Fruit fly (Drosophila melanogaster) whole organism, embryonic: ENCODE data around the gene CG13721.

ENCODE experiments used
- CG11456 ChIP-seq: fragments of 200-800 bp; sonication (Bioruptor generic); IDR thresholded peaks from 3 replicates; pipeline ENCODE4 v1.3.6; 2022; ENCODE audit warnings: missing biosample characterization, missing genetic modification characterization
- CG11695 ChIP-seq: fragments of 200-800 bp; sonication (Bioruptor generic); IDR thresholded peaks from 3 replicates; pipeline ENCODE4 v1.3.6; 2022; ENCODE audit warnings: missing biosample characterization, missing genetic modification characterization
- CG14050 ChIP-seq: fragments of 200-800 bp; sonication (Bioruptor generic); IDR thresholded peaks from 3 replicates; pipeline ENCODE4 v1.3.6; 2022; ENCODE audit warnings: missing biosample characterization, missing genetic modification characterization
- CG14441 ChIP-seq: fragments of 200-800 bp; sonication (Bioruptor generic); IDR thresholded peaks from 2 replicates; pipeline ENCODE4 v1.3.6; 2022; ENCODE audit warnings: missing biosample characterization, missing genetic modification characterization
- CG1603 ChIP-seq: fragments of 200-800 bp; sonication (Bioruptor generic); optimal IDR thresholded peaks from 2 replicates; lab custom pipeline; 2019; ENCODE audit warnings: missing biosample characterization, mild to moderate bottlenecking, missing genetic modification characterization, moderate library complexity
- CG16779 ChIP-seq: fragments of 200-800 bp; sonication (Bioruptor generic); IDR thresholded peaks from 2 replicates; pipeline ENCODE4 v1.3.6; 2022; ENCODE audit warnings: missing biosample characterization, missing genetic modification characterization
- CG2202 ChIP-seq: fragments of 200-800 bp; sonication (Bioruptor generic); optimal IDR thresholded peaks from 2 replicates; lab custom pipeline; 2018; ENCODE audit warnings: missing biosample characterization, mild to moderate bottlenecking, missing genetic modification characterization
- CG3281 ChIP-seq: fragments of 200-800 bp; sonication (Bioruptor generic); optimal IDR thresholded peaks from 3 replicates; lab custom pipeline; 2017; ENCODE audit warnings: missing biosample characterization, mild to moderate bottlenecking, missing genetic modification characterization
- CG42726 ChIP-seq: fragments of 200-800 bp; sonication (Bioruptor generic); IDR thresholded peaks from 2 replicates; pipeline ENCODE4 v1.3.6; 2022; ENCODE audit warnings: missing biosample characterization, missing genetic modification characterization; ENCODE audit not compliant: partially characterized antibody
- CG4424 ChIP-seq: fragments of 200-800 bp; sonication (Bioruptor generic); optimal IDR thresholded peaks from 3 replicates; lab custom pipeline; 2016; ENCODE audit warnings: missing biosample characterization, missing genetic modification characterization
- CG6254 ChIP-seq: fragments of 200-800 bp; sonication (Bioruptor generic); optimal IDR thresholded peaks from 3 replicates; lab custom pipeline; 2017; ENCODE audit warnings: mild to moderate bottlenecking, missing biosample characterization, missing genetic modification reagents, missing genetic modification characterization
- CG6689 ChIP-seq: fragments of 200-800 bp; sonication (Bioruptor generic); IDR thresholded peaks from 2 replicates; pipeline ENCODE4 v1.3.6; 2022; ENCODE audit warnings: missing biosample characterization, missing genetic modification characterization
- CG6854 ChIP-seq: fragments of 200-800 bp; sonication (Bioruptor generic); optimal IDR thresholded peaks from 3 replicates; lab custom pipeline; 2017; ENCODE audit warnings: missing biosample characterization, mild to moderate bottlenecking, missing genetic modification characterization
- CG7372 ChIP-seq: fragments of 200-800 bp; sonication (Bioruptor generic); IDR thresholded peaks from 2 replicates; pipeline ENCODE4 v1.3.6; 2022; ENCODE audit warnings: missing biosample characterization, missing genetic modification characterization
- CG8388 ChIP-seq: fragments of 200-800 bp; sonication (Bioruptor generic); optimal IDR thresholded peaks from 2 replicates; lab custom pipeline; 2019; ENCODE audit warnings: missing biosample characterization, mild to moderate bottlenecking, missing genetic modification characterization, moderate library complexity
- D19A ChIP-seq: fragments of 200-800 bp; optimal IDR thresholded peaks from 3 replicates; lab custom pipeline; 2019; ENCODE audit warnings: missing biosample characterization, mild to moderate bottlenecking, missing genetic modification characterization, moderate library complexity
- Deaf1 ChIP-seq: fragments of 200-800 bp; optimal IDR thresholded peaks from 3 replicates; lab custom pipeline; 2019; ENCODE audit warnings: missing biosample characterization, mild to moderate bottlenecking, missing genetic modification characterization, moderate library complexity
- Dek ChIP-seq: fragments of 200-800 bp; sonication (Bioruptor generic); optimal IDR thresholded peaks from 3 replicates; lab custom pipeline; 2019; ENCODE audit warnings: missing biosample characterization, mild to moderate bottlenecking, missing genetic modification characterization, moderate library complexity
- Dip2 ChIP-seq: fragments of 200-800 bp; sonication (Bioruptor generic); IDR thresholded peaks from 2 replicates; pipeline ENCODE4 v1.3.6; 2022; ENCODE audit warnings: missing biosample characterization, missing genetic modification characterization
- ERR ChIP-seq: fragments of 200-800 bp; sonication (Bioruptor generic); optimal IDR thresholded peaks from 2 replicates; lab custom pipeline; 2016; ENCODE audit warnings: missing biosample characterization, missing genetic modification characterization
- Ets65A ChIP-seq: fragments of 200-800 bp; sonication (Bioruptor generic); peaks from one replicate; lab custom pipeline; 2016; ENCODE audit warnings: missing biosample characterization, missing genetic modification characterization
- Gug ChIP-seq: fragments of 200-800 bp; sonication (Bioruptor generic); IDR thresholded peaks from 4 replicates; pipeline ENCODE4 v1.3.6; 2022; ENCODE audit warnings: missing biosample characterization, missing genetic modification characterization
- MTF-1 ChIP-seq: fragments of 200-800 bp; sonication (Bioruptor generic); optimal IDR thresholded peaks from 2 replicates; lab custom pipeline; 2018; ENCODE audit warnings: missing biosample characterization, mild to moderate bottlenecking, missing genetic modification characterization, borderline replicate concordance
- Oli ChIP-seq: fragments of 200-800 bp; sonication (Bioruptor generic); optimal IDR thresholded peaks from 2 replicates; lab custom pipeline; 2018; ENCODE audit warnings: missing biosample characterization, mild to moderate bottlenecking, missing genetic modification characterization, moderate library complexity
- Ptx1 ChIP-seq: fragments of 200-800 bp; sonication (Bioruptor generic); IDR thresholded peaks from 2 replicates; pipeline ENCODE4 v1.3.6; 2022; ENCODE audit warnings: missing biosample characterization, missing genetic modification characterization
- Ssrp ChIP-seq: fragments of 200-800 bp; sonication (Bioruptor generic); optimal IDR thresholded peaks from 2 replicates; lab custom pipeline; 2018; ENCODE audit warnings: missing biosample characterization, mild to moderate bottlenecking, missing genetic modification characterization, moderate library complexity
- caup ChIP-seq: fragments of 200-800 bp; sonication (Bioruptor generic); optimal IDR thresholded peaks from 3 replicates; lab custom pipeline; 2017; ENCODE audit warnings: missing biosample characterization, mild to moderate bottlenecking, missing genetic modification characterization, moderate library complexity; ENCODE audit not compliant: severe bottlenecking
- eyg ChIP-seq: fragments of 200-800 bp; sonication (Bioruptor generic); optimal IDR thresholded peaks from 3 replicates; lab custom pipeline; 2016; ENCODE audit warnings: missing biosample characterization, missing genetic modification characterization
- fu2 ChIP-seq: fragments of 200-800 bp; sonication (Bioruptor generic); optimal IDR thresholded peaks from 2 replicates; lab custom pipeline; 2016; ENCODE audit warnings: missing biosample characterization, missing genetic modification characterization
- gfzf ChIP-seq: fragments of 200-800 bp; sonication (Bioruptor generic); optimal IDR thresholded peaks from 2 replicates; lab custom pipeline; 2016; ENCODE audit warnings: missing biosample characterization, mild to moderate bottlenecking, missing genetic modification characterization, moderate library complexity
- kay ChIP-seq: fragments of 200-800 bp; sonication (Bioruptor generic); optimal IDR thresholded peaks from 2 replicates; lab custom pipeline; 2016; ENCODE audit warnings: missing biosample characterization, missing genetic modification characterization
- lov ChIP-seq, 2 experiments: fragments of 200-800 bp in 1 of 2; fragments of >200 bp in 1 of 2; sonication (Bioruptor generic) in 1 of 2; IDR thresholded peaks in 1 of 2; optimal IDR thresholded peaks in 1 of 2; 2 replicates in 1 of 2; 3 replicates in 1 of 2; pipeline versions ENCODE4 v1.3.6 to Lab custom; 2017 to 2022; ENCODE audit warnings: missing biosample characterization in 1 of 2, missing genetic modification characterization in 1 of 2
- onecut ChIP-seq: fragments of 200-800 bp; sonication (Bioruptor generic); IDR thresholded peaks from 2 replicates; pipeline ENCODE4 v1.3.6; 2022; ENCODE audit warnings: missing biosample characterization, missing genetic modification characterization
- pfk ChIP-seq: fragments of 200-800 bp; sonication (Bioruptor generic); optimal IDR thresholded peaks from 2 replicates; lab custom pipeline; 2018; ENCODE audit warnings: missing biosample characterization, mild to moderate bottlenecking, missing genetic modification characterization, moderate library complexity
- psq ChIP-seq: fragments of 200-800 bp; sonication (Bioruptor generic); optimal IDR thresholded peaks from 2 replicates; lab custom pipeline; 2017; ENCODE audit warnings: missing biosample characterization, missing genetic modification characterization
- pum ChIP-seq: fragments of 200-800 bp; sonication (Bioruptor generic); optimal IDR thresholded peaks from 2 replicates; lab custom pipeline; 2016; ENCODE audit warnings: missing biosample characterization, missing genetic modification characterization
- sens ChIP-seq: fragments of 200-800 bp; sonication (Bioruptor generic); peaks from one replicate; lab custom pipeline; 2016; ENCODE audit warnings: missing biosample characterization, missing genetic modification characterization
- seq ChIP-seq: fragments of 200-800 bp; sonication (Bioruptor generic); IDR thresholded peaks from 2 replicates; pipeline ENCODE4 v1.3.6; 2022; ENCODE audit warnings: missing biosample characterization, missing genetic modification characterization
- sim ChIP-seq: fragments of 200-800 bp; sonication (Bioruptor generic); IDR thresholded peaks from 2 replicates; pipeline ENCODE4 v1.3.6; 2022; ENCODE audit warnings: missing biosample characterization, missing genetic modification characterization
- sr ChIP-seq: fragments of 200-800 bp; sonication (Bioruptor generic); IDR thresholded peaks from 3 replicates; pipeline ENCODE4 v1.3.6; 2022; ENCODE audit warnings: missing biosample characterization, missing genetic modification characterization
- ssp ChIP-seq: fragments of 200-800 bp; sonication (Bioruptor generic); IDR thresholded peaks from 2 replicates; pipeline ENCODE4 v1.3.6; 2022; ENCODE audit warnings: missing biosample characterization, missing genetic modification characterization
- stwl ChIP-seq: fragments of 200-800 bp; sonication (Bioruptor generic); optimal IDR thresholded peaks from 3 replicates; lab custom pipeline; 2018; ENCODE audit warnings: missing biosample characterization, mild to moderate bottlenecking, missing genetic modification characterization, moderate library complexity
- sug ChIP-seq: fragments of 200-800 bp; optimal IDR thresholded peaks from 2 replicates; lab custom pipeline; 2019; ENCODE audit warnings: missing biosample characterization, mild to moderate bottlenecking, missing genetic modification characterization, moderate library complexity
- trem ChIP-seq: fragments of 200-800 bp; optimal IDR thresholded peaks from 3 replicates; lab custom pipeline; 2019; ENCODE audit warnings: missing biosample characterization, mild to moderate bottlenecking, missing genetic modification characterization, moderate library complexity
- tx ChIP-seq: fragments of 200-800 bp; sonication (Bioruptor generic); optimal IDR thresholded peaks from 2 replicates; lab custom pipeline; 2016; ENCODE audit warnings: missing biosample characterization, missing genetic modification characterization
- usp ChIP-seq: fragments of >200 bp; optimal IDR thresholded peaks from 2 replicates; lab custom pipeline; 2017; ENCODE audit warnings: missing biosample characterization, missing genetic modification characterization
- vnd ChIP-seq: fragments of 200-800 bp; sonication (Bioruptor generic); IDR thresholded peaks from 3 replicates; pipeline ENCODE4 v1.3.6; 2022; ENCODE audit warnings: missing biosample characterization, missing genetic modification characterization; ENCODE audit not compliant: partially characterized antibody
- wor ChIP-seq: fragments of 200-800 bp; sonication (Bioruptor generic); IDR thresholded peaks from 2 replicates; pipeline ENCODE4 v1.3.6; 2022; ENCODE audit warnings: missing biosample characterization, missing genetic modification characterization
- zfh1 ChIP-seq: fragments of 200-800 bp; sonication (Bioruptor generic); IDR thresholded peaks from 3 replicates; pipeline ENCODE4 v1.3.6; 2022; ENCODE audit warnings: missing biosample characterization, missing genetic modification characterization

The CG13721 gene

DNA sequence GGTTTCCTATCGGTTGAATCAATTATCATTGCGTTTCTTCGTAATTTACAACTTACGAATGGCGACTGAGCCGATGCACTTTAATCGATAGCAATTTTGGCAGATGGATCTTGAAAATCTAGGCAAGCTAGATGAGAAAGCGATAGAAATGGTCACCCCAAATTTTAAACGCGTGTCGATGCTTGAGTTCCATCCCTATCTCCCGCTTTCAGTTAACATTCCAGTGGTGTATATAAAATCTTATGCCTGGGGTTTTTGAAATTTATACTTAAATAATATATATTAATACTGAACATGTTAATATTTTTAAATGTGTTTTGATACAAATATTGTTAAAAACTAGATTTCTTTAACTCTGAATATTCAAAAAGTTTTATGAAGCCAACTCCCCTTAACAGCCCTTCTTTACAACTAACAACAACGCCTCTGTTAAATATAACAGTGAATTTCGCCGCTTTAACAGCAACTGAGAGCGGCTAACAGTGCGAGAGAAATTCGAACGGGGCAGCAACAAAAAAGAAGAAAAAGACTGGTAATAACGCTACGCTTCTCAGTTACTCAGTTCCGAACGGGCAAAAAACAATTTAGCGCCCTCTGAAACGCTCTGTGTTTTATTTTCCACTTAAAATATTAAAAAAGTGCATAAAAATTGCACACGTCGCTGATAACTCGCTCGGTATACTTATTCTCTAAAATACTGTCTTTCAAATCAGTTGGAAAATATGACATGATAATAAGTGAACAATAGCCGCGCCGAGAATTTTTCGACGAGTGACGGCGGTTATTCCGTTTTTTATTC lies 44.2 kb upstream of the CG13721 start, which contains the start of gene CG11357 (continued):
- peak; percentile 99 for TF ChIP-seq CG7372 (GFP tag; lab: Robert Waterston, UW)
- peak; percentile 96 for TF ChIP-seq onecut (GFP tag; lab: Robert Waterston, UW)
- peak; percentile 41 for TF ChIP-seq CG1603 (tag; lab: Kevin White, UChicago)
- peak; percentile 35 for TF ChIP-seq ERR (GFP tag; lab: Kevin White, UChicago)
- peak; percentile 98 for TF ChIP-seq Ssrp
- peak; percentile 98 for TF ChIP-seq sug
- peak; percentile 98 for TF ChIP-seq CG11456 (GFP tag; lab: Robert Waterston, UW)
- TF ChIP-seq zfh1 (GFP tag; lab: Robert Waterston, UW), result peak; percentile 98
- peak; percentile 97 for TF ChIP-seq sens
- peak; percentile 97 for TF ChIP-seq D19A (tag; lab: Kevin White, UChicago)
- TF ChIP-seq Ptx1 (GFP tag; lab: Robert Waterston, UW), result peak; percentile 99
- TF ChIP-seq ssp (GFP tag; lab: Robert Waterston, UW), result peak; percentile 94
- TF ChIP-seq fu2 (GFP tag; lab: Kevin White, UChicago), result peak; percentile 73
- peak; percentile 99 for TF ChIP-seq Dek
- TF ChIP-seq CG6854 (GFP tag; lab: Kevin White, UChicago), result peak; percentile 96
- TF ChIP-seq vnd, result peak; percentile 78
- peak; percentile 89 for TF ChIP-seq kay (GFP tag; lab: Kevin White, UChicago)
- TF ChIP-seq CG11695 (GFP tag; lab: Robert Waterston, UW), result peak; percentile 99
- TF ChIP-seq wor (GFP tag; lab: Robert Waterston, UW), result peak; percentile 96
- TF ChIP-seq Gug, result peak; percentile 96
- peak; percentile 99 for TF ChIP-seq CG8388 (GFP tag; lab: Kevin White, UChicago)
- peak; percentile 70 for TF ChIP-seq pfk (GFP tag; lab: Kevin White, UChicago)
- peak; percentile 98 for TF ChIP-seq CG14050 (GFP tag; lab: Robert Waterston, UW)
- peak; percentile 89 for TF ChIP-seq sr (GFP tag; lab: Robert Waterston, UW)
- no peak for TF ChIP-seq gfzf (GFP tag; lab: Kevin White, UChicago)
- TF ChIP-seq stwl (tag; lab: Kevin White, UChicago), result peak; percentile 95
- peak; percentile 83 for TF ChIP-seq pum (GFP tag; lab: Kevin White, UChicago)
- TF ChIP-seq CG6689 (GFP tag; lab: Robert Waterston, UW), result peak; percentile 99
- TF ChIP-seq CG16779 (GFP tag; lab: Robert Waterston, UW), result peak; percentile 95
- no peak for TF ChIP-seq lov (optimal IDR thresholded peaks at IDR 0.05; lab: Kevin White, UChicago)
- peak; percentile 97 for TF ChIP-seq lov (GFP tag; IDR thresholded peaks at IDR 0.05; lab: Robert Waterston, UW)
- no peak for TF ChIP-seq usp (GFP tag; lab: Kevin White, UChicago)
- peak; percentile 71; the same call in 1 of the 2 replicates for TF ChIP-seq Dip2
- TF ChIP-seq Oli, result peak; percentile 99
- peak; percentile 95 for TF ChIP-seq CG6254 (GFP tag; lab: Kevin White, UChicago)
- TF ChIP-seq Ets65A (GFP tag; lab: Kevin White, UChicago), result peak; percentile 96
- TF ChIP-seq CG14441 (GFP tag; lab: Robert Waterston, UW), result peak; percentile 99
- peak; percentile 89 for TF ChIP-seq Deaf1 (tag; lab: Kevin White, UChicago)
- peak; percentile 99 for TF ChIP-seq sim (GFP tag; lab: Robert Waterston, UW)
- TF ChIP-seq caup, result peak; percentile 98
- peak; percentile 58 for TF ChIP-seq eyg
- peak; percentile 98 for TF ChIP-seq CG2202 (tag; lab: Kevin White, UChicago)
- peak; percentile 97 for TF ChIP-seq trem (tag; lab: Kevin White, UChicago)
- peak; percentile 96 for TF ChIP-seq CG4424
- peak; percentile 91 for TF ChIP-seq psq
- peak; percentile 96 for TF ChIP-seq MTF-1 (GFP tag; lab: Kevin White, UChicago)
- TF ChIP-seq seq, result peak; percentile 98
- TF ChIP-seq CG42726 (GFP tag; lab: Robert Waterston, UW), result peak; percentile 73; the same call in 1 of the 2 replicates
- peak; percentile 64 for TF ChIP-seq tx (GFP tag; lab: Kevin White, UChicago)
- TF ChIP-seq CG3281 (GFP tag; lab: Kevin White, UChicago), result peak; percentile 98
